Worm (Caenorhabditis elegans): ENCODE results near the gene C50F4.6.

C50F4.6 gene

DNA sequence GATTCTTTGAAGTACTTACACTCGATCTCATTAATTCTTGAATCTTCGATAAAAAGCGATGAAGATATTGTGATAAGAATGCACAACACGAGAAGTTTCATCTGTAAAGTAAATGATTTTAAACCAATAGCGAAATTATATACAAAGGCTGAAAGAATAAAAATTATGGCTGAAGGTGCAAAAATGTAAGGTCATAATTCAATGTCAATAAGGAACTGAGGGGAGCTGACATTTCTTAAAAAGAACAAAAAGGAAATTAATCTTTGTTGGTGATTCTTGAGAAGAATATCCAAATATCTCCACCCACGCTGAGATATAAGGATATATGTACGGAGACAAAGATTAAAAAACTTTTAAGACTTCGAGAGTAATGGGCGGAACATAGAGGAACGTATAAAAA lies 21.8 kb upstream of the C50F4.6 start, which contains the start of gene C50F4.9:
C50F4.9 (minus strand) TSS at position 101 of the 400 bp plus-strand sequence.
- TF ChIP-seq hlh-30 (tag; optimal IDR thresholded peaks at IDR 0.05; ENCODE audit: insufficient read depth) (no peak), odd-2 (tag; optimal IDR thresholded peaks at IDR 0.05) (no peak), pros-1 (tag; optimal IDR thresholded peaks at IDR 0.05) (no peak), Y22D7AL.16 (tag; optimal IDR thresholded peaks at IDR 0.05) (no peak), T23F11.4 (GFP tag; optimal IDR thresholded peaks at IDR 0.05) (no peak)

DNA sequence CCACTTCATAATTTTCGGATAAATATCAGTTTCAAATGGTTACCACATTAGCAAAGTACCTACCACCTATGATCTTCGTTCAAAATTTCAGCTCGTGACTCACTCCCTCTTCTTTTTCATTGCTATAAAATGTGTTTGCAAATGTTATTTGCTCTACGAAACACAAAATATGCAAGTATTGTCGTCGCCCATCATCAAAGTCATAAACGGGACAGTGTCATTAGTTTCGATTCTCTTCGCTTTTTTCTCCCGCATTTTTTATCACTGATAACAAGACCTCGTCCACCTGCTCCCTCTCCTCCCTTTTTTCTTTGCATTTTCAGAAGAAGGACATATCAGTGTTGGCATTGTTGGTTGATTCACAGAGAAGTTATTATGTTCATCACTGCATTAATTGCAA lies 19.4 kb upstream of the C50F4.6 start, which contains the start of gene C50F4.1:
C50F4.1 (plus strand) TSS at position 324 of the 400 bp plus-strand sequence.
- TF ChIP-seq C08G9.2 (tag; optimal IDR thresholded peaks at IDR 0.05) (no peak), eyg-1 (tag; optimal IDR thresholded peaks at IDR 0.05) (no peak), elt-4 (tag; optimal IDR thresholded peaks at IDR 0.05) (no peak), ceh-31 (tag; optimal IDR thresholded peaks at IDR 0.05) (no peak), unc-55 (GFP tag; optimal IDR thresholded peaks at IDR 0.05) (no peak), F13H6.1 (tag; optimal IDR thresholded peaks at IDR 0.05) (no peak), pha-2 (tag; optimal IDR thresholded peaks at IDR 0.05) (no peak), zip-5 (tag; optimal IDR thresholded peaks at IDR 0.05) (no peak), pqm-1 (tag; optimal IDR thresholded peaks at IDR 0.05) (no peak), K09A11.1 (tag; optimal IDR thresholded peaks at IDR 0.05; ENCODE audit: insufficient read depth) (no peak), unc-42 (tag; optimal IDR thresholded peaks at IDR 0.05) (no peak), ceh-14 (tag; optimal IDR thresholded peaks at IDR 0.05) (no peak)

DNA sequence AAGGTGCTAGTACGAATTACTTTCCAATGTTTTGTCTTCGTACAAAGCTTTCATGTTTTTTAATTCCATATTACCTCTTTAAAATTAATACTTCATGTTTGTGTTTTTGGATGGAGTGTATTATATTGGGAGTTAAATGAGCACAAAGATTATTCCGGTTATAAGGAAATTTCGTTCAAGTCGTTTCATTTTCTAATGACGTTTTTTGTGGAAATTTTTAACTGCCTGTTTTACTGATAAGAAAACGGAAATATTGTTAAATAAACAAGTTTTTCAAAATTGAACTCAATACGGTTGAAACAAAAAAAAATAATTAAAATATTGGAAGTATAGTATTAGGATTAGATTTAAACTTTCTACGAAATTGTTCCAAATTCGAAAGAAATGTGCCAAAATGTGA lies 18.6 kb upstream of the C50F4.6 start:
- TF ChIP-seq pha-2 (tag; optimal IDR thresholded peaks at IDR 0.05) (no peak), syd-9 (tag; optimal IDR thresholded peaks at IDR 0.05) (no peak), ceh-31 (tag; optimal IDR thresholded peaks at IDR 0.05) (no peak), mec-3 (tag; optimal IDR thresholded peaks at IDR 0.05; ENCODE audit: borderline replicate concordance) (no peak), ama-1 (optimal IDR thresholded peaks at IDR 0.05) (no peak), pros-1 (tag; optimal IDR thresholded peaks at IDR 0.05) (no peak), ceh-2 (tag; optimal IDR thresholded peaks at IDR 0.05) (no peak), rnt-1 (tag; optimal IDR thresholded peaks at IDR 0.05) (no peak), ceh-6 (GFP tag; optimal IDR thresholded peaks at IDR 0.05) (no peak), ttx-3 (tag; optimal IDR thresholded peaks at IDR 0.05) (no peak), sox-4 (tag; optimal IDR thresholded peaks at IDR 0.05) (no peak), dmd-4 (tag; optimal IDR thresholded peaks at IDR 0.05; ENCODE audit: borderline replicate concordance) (no peak), fkh-6 (tag; optimal IDR thresholded peaks at IDR 0.05) (no peak), ztf-16 (tag; optimal IDR thresholded peaks at IDR 0.05) (no peak), ceh-30 (tag; optimal IDR thresholded peaks at IDR 0.05) (no peak), hlh-15 (tag; optimal IDR thresholded peaks at IDR 0.05) (no peak), nhr-11 (tag; optimal IDR thresholded peaks at IDR 0.05) (no peak)

DNA sequence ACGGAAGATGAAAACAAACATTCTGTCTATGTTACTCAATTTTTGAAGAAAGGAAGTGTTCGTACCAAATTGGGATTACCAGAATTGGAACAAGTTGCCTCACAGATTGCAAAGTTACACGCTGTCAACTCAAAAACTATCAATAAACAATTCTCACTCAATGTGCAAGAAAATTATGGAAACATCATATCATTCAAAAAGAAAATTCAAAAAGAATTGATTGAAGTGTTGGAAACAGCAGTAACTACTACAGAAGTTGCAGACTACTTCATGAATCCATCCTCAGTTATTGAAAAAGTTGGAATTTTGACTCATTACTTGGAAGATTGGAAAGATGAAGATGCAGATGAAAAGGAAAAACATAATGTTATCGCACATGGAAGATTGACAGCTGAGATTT lies 17.9 kb upstream of the C50F4.6 start:
- TF ChIP-seq lim-6 (tag; optimal IDR thresholded peaks at IDR 0.05) (no peak), nfya-1 (tag; optimal IDR thresholded peaks at IDR 0.05) (no peak), ceh-48 (tag; optimal IDR thresholded peaks at IDR 0.05) (no peak), pax-1 (tag; optimal IDR thresholded peaks at IDR 0.05) (no peak), hlh-15 (tag; optimal IDR thresholded peaks at IDR 0.05) (no peak), che-1 (tag; optimal IDR thresholded peaks at IDR 0.05) (no peak), C38D4.7 (GFP tag; optimal IDR thresholded peaks at IDR 0.05) (no peak), ceh-34 (tag; optimal IDR thresholded peaks at IDR 0.05) (no peak), rnt-1 (tag; optimal IDR thresholded peaks at IDR 0.05) (no peak), zip-5 (tag; optimal IDR thresholded peaks at IDR 0.05) (no peak), unc-42 (tag; optimal IDR thresholded peaks at IDR 0.05) (no peak), hlh-8 (tag; optimal IDR thresholded peaks at IDR 0.05) (no peak), fkh-6 (tag; optimal IDR thresholded peaks at IDR 0.05) (no peak), pha-2 (tag; optimal IDR thresholded peaks at IDR 0.05) (no peak), pha-4 (tag; optimal IDR thresholded peaks at IDR 0.05) (no peak), eyg-1 (tag; optimal IDR thresholded peaks at IDR 0.05) (no peak), hlh-30 (tag; optimal IDR thresholded peaks at IDR 0.05; ENCODE audit: insufficient read depth) (no peak), ets-4 (tag; optimal IDR thresholded peaks at IDR 0.05) (no peak), ceh-30 (tag; optimal IDR thresholded peaks at IDR 0.05) (no peak)

Measured in whole organism, late embryonic.